Worm (Caenorhabditis elegans) whole organism, mixed stage, embryonic: ENCODE data around the gene lim-4.

Source experiments
- M03D4.4 ChIP-seq: sonication (generic microtip); optimal IDR thresholded peaks from 2 replicates; lab custom pipeline; 2017; ENCODE audit warnings: mild to moderate bottlenecking, missing genetic modification characterization, missing compliant biosample characterization
- bed-3 ChIP-seq: fragments of 200-800 bp; sonication (Bioruptor generic); optimal IDR thresholded peaks from 3 replicates; lab custom pipeline; 2018; ENCODE audit warnings: mild to moderate bottlenecking, missing genetic modification characterization, moderate library complexity, missing compliant biosample characterization
- blmp-1 ChIP-seq: fragments of 150-350 bp; optimal IDR thresholded peaks from 2 replicates; lab custom pipeline; 2014; ENCODE audit warnings: missing biosample characterization, missing genetic modification characterization
- ceh-39 ChIP-seq: fragments of 150-350 bp; optimal IDR thresholded peaks from 2 replicates; lab custom pipeline; 2014; ENCODE audit warnings: missing biosample characterization, missing genetic modification characterization
- ceh-43 ChIP-seq: fragments of 200-800 bp; sonication (Bioruptor generic); optimal IDR thresholded peaks from 2 replicates; lab custom pipeline; 2018; ENCODE audit warnings: mild to moderate bottlenecking, missing genetic modification characterization, moderate library complexity, missing compliant biosample characterization
- ceh-83 ChIP-seq: fragments of 200-800 bp; sonication (Bioruptor generic); optimal IDR thresholded peaks from 2 replicates; lab custom pipeline; 2018; ENCODE audit warnings: mild to moderate bottlenecking, missing genetic modification characterization, missing compliant biosample characterization
- ces-1 ChIP-seq: fragments of 150-350 bp; optimal IDR thresholded peaks from 2 replicates; lab custom pipeline; 2014; ENCODE audit warnings: missing biosample characterization, missing genetic modification reagents, missing genetic modification characterization
- cnd-1 ChIP-seq: fragments of 200-800 bp; sonication (Bioruptor generic); optimal IDR thresholded peaks from 2 replicates; lab custom pipeline; 2018; ENCODE audit warnings: mild to moderate bottlenecking, missing genetic modification characterization, missing compliant biosample characterization
- drap-1 ChIP-seq: fragments of 200-800 bp; sonication (Bioruptor generic); optimal IDR thresholded peaks from 3 replicates; lab custom pipeline; 2018; ENCODE audit warnings: mild to moderate bottlenecking, missing genetic modification characterization, missing compliant biosample characterization
- elt-1 ChIP-seq: sonication (generic microtip); optimal IDR thresholded peaks from 2 replicates; lab custom pipeline; 2017; ENCODE audit warnings: missing genetic modification characterization, mild to moderate bottlenecking, missing compliant biosample characterization, antibody characterized with exemption, moderate library complexity, borderline replicate concordance; ENCODE audit not compliant: insufficient read depth
- elt-3 ChIP-seq: fragments of 150-350 bp; optimal IDR thresholded peaks from 2 replicates; lab custom pipeline; 2014; ENCODE audit warnings: missing biosample characterization, missing genetic modification characterization
- flh-1 ChIP-seq: fragments of 200-800 bp; sonication (Bioruptor generic); optimal IDR thresholded peaks from 2 replicates; lab custom pipeline; 2018; ENCODE audit warnings: mild to moderate bottlenecking, missing genetic modification characterization, moderate library complexity, missing compliant biosample characterization
- ham-2 ChIP-seq: fragments of 200-800 bp; sonication (Bioruptor generic); optimal IDR thresholded peaks from 2 replicates; lab custom pipeline; 2018; ENCODE audit warnings: mild to moderate bottlenecking, missing genetic modification characterization, missing compliant biosample characterization
- hlh-1 ChIP-seq: fragments of 150-350 bp; optimal IDR thresholded peaks from 2 replicates; lab custom pipeline; 2014; ENCODE audit warnings: missing biosample characterization, missing genetic modification reagents, missing genetic modification characterization
- lin-13 ChIP-seq: fragments of 150-350 bp; optimal IDR thresholded peaks from 2 replicates; lab custom pipeline; 2014; ENCODE audit warnings: missing biosample characterization, missing genetic modification characterization
- lin-32 ChIP-seq: fragments of 200-800 bp; sonication (Bioruptor generic); optimal IDR thresholded peaks from 2 replicates; lab custom pipeline; 2018; ENCODE audit warnings: mild to moderate bottlenecking, missing genetic modification characterization, missing compliant biosample characterization
- lsy-2 ChIP-seq: fragments of 150-350 bp; optimal IDR thresholded peaks from 2 replicates; lab custom pipeline; 2014; ENCODE audit warnings: missing biosample characterization, missing genetic modification characterization
- mab-5 ChIP-seq: fragments of 150-350 bp; optimal IDR thresholded peaks from 2 replicates; lab custom pipeline; 2014; ENCODE audit warnings: missing biosample characterization, missing genetic modification characterization
- mep-1 ChIP-seq: fragments of 150-350 bp; optimal IDR thresholded peaks from 2 replicates; lab custom pipeline; 2017; ENCODE audit warnings: missing biosample characterization, missing genetic modification reagents, missing genetic modification characterization, inconsistent platforms
- mls-2 ChIP-seq: sonication (generic microtip); optimal IDR thresholded peaks from 2 replicates; lab custom pipeline; 2016; ENCODE audit warnings: mild to moderate bottlenecking, missing genetic modification characterization, moderate library complexity, missing compliant biosample characterization
- nhr-12 ChIP-seq: fragments of 150-350 bp; optimal IDR thresholded peaks from 2 replicates; lab custom pipeline; 2014; ENCODE audit warnings: missing biosample characterization, missing genetic modification characterization
- nhr-2 ChIP-seq: fragments of 150-350 bp; optimal IDR thresholded peaks from 2 replicates; lab custom pipeline; 2014; ENCODE audit warnings: missing biosample characterization, missing genetic modification characterization
- nhr-237 ChIP-seq: fragments of 150-350 bp; optimal IDR thresholded peaks from 2 replicates; lab custom pipeline; 2014; ENCODE audit warnings: missing biosample characterization, missing genetic modification characterization
- nhr-28 ChIP-seq: fragments of 150-350 bp; optimal IDR thresholded peaks from 2 replicates; lab custom pipeline; 2014; ENCODE audit warnings: missing biosample characterization, missing genetic modification characterization
- nhr-76 ChIP-seq: sonication (generic microtip); optimal IDR thresholded peaks from 2 replicates; lab custom pipeline; 2017; ENCODE audit warnings: missing biosample characterization, missing genetic modification characterization
- pha-4 ChIP-seq: fragments of 150-350 bp; optimal IDR thresholded peaks from 2 replicates; lab custom pipeline; 2018; ENCODE audit warnings: missing biosample characterization, missing genetic modification reagents, missing genetic modification characterization
- sem-2 ChIP-seq: fragments of 200-800 bp; sonication (Bioruptor generic); optimal IDR thresholded peaks from 2 replicates; lab custom pipeline; 2018; ENCODE audit warnings: mild to moderate bottlenecking, missing genetic modification characterization, missing compliant biosample characterization
- snpc-4 ChIP-seq: fragments of 150-350 bp; optimal IDR thresholded peaks from 2 replicates; lab custom pipeline; 2014; ENCODE audit warnings: missing biosample characterization, missing genetic modification characterization
- sptf-1 ChIP-seq: sonication (generic microtip); optimal IDR thresholded peaks from 2 replicates; lab custom pipeline; 2017; ENCODE audit warnings: mild to moderate bottlenecking, missing genetic modification characterization, moderate library complexity, missing compliant biosample characterization
- tbx-8 ChIP-seq: fragments of 200-800 bp; sonication (Bioruptor generic); optimal IDR thresholded peaks from 2 replicates; lab custom pipeline; 2018; ENCODE audit warnings: mild to moderate bottlenecking, missing genetic modification characterization, moderate library complexity, missing compliant biosample characterization
- unc-120 ChIP-seq: sonication (generic microtip); optimal IDR thresholded peaks from 2 replicates; lab custom pipeline; 2017; ENCODE audit warnings: missing genetic modification characterization, missing compliant biosample characterization; ENCODE audit not compliant: poor library complexity, severe bottlenecking
- unc-39 ChIP-seq: fragments of 150-350 bp; optimal IDR thresholded peaks from 2 replicates; lab custom pipeline; 2014; ENCODE audit warnings: missing biosample characterization, missing genetic modification characterization
- unc-62 ChIP-seq: fragments of 150-350 bp; optimal IDR thresholded peaks from 2 replicates; lab custom pipeline; 2014; ENCODE audit warnings: missing biosample characterization, missing genetic modification reagents, missing genetic modification characterization
- zip-8 ChIP-seq: fragments of 150-350 bp; optimal IDR thresholded peaks from 2 replicates; lab custom pipeline; 2014; ENCODE audit warnings: missing biosample characterization, missing genetic modification characterization
- ztf-11 ChIP-seq: fragments of 150-350 bp; optimal IDR thresholded peaks from 2 replicates; lab custom pipeline; 2014; ENCODE audit warnings: missing biosample characterization, missing genetic modification characterization

Gene lim-4

ce11 chrX:3915748-3916147, 42.4 kb upstream of the lim-4 start, which contains the start of gene idpp-9:
idpp-9 (minus strand) TSS chrX:3915848.
- TF ChIP-seq M03D4.4 (tag; lab: Kevin White, UChicago) (no peak), lsy-2 (tag; lab: Kevin White, UChicago) (no peak), blmp-1 (tag; lab: Kevin White, UChicago) (no peak), bed-3 (GFP tag; lab: Kevin White, UChicago) (no peak), nhr-28 (no peak), ztf-11 (tag; lab: Kevin White, UChicago) (no peak), tbx-8 (GFP tag; lab: Kevin White, UChicago) (no peak), sptf-1 (tag; lab: Kevin White, UChicago) (no peak), mab-5 (tag; lab: Kevin White, UChicago) (no peak), lin-13 (tag; lab: Kevin White, UChicago) (no peak), ceh-43 (GFP tag; lab: Kevin White, UChicago) (no peak), nhr-237 (tag; lab: Kevin White, UChicago) (no peak), nhr-2 (no peak), unc-62 (GFP tag; lab: Kevin White, UChicago) (no peak), lin-32 (GFP tag; lab: Kevin White, UChicago) (no peak), hlh-1 (tag; lab: Kevin White, UChicago) (no peak), zip-8 (no peak), nhr-12 (tag; lab: Kevin White, UChicago) (no peak)

- TF ChIP-seq elt-1 (tag; lab: Kevin White, UChicago) (no peak), unc-62 (GFP tag; lab: Kevin White, UChicago) (no peak), nhr-76 (tag; lab: Kevin White, UChicago) (no peak), nhr-237 (tag; lab: Kevin White, UChicago) (no peak), mab-5 (tag; lab: Kevin White, UChicago) (no peak), zip-8 (no peak), cnd-1 (peak; percentile 74), pha-4 (tag; lab: Kevin White, UChicago) (no peak), ceh-39 (no peak), M03D4.4 (tag; lab: Kevin White, UChicago) (peak; percentile 82), lin-32 (GFP tag; lab: Kevin White, UChicago) (peak; percentile 69), snpc-4 (tag; lab: Kevin White, UChicago) (no peak), bed-3 (GFP tag; lab: Kevin White, UChicago) (peak; percentile 25), nhr-28 (no peak), unc-120 (tag; lab: Kevin White, UChicago) (peak; percentile 9), hlh-1 (tag; lab: Kevin White, UChicago) (peak; percentile 78), ceh-83 (peak; percentile 81), ces-1 (GFP tag; lab: Kevin White, UChicago) (no peak), mls-2 (peak; percentile 46), sem-2 (peak; percentile 40), ceh-43 (GFP tag; lab: Kevin White, UChicago) (peak; percentile 73), tbx-8 (GFP tag; lab: Kevin White, UChicago) (no peak), ham-2 (GFP tag; lab: Kevin White, UChicago) (peak; percentile 24), mep-1 (tag; lab: Kevin White, UChicago) (no peak), drap-1 (GFP tag; lab: Kevin White, UChicago) (peak; percentile 78), nhr-12 (tag; lab: Kevin White, UChicago) (no peak), unc-39 (tag; lab: Kevin White, UChicago) (no peak), lin-13 (tag; lab: Kevin White, UChicago) (peak; percentile 37), elt-3 (tag; lab: Kevin White, UChicago) (no peak), nhr-2 (no peak), flh-1 (peak; percentile 6), sptf-1 (tag; lab: Kevin White, UChicago) (peak; percentile 75)
These were observed 40.9 kb upstream of the lim-4 start for ce11 chrX:3914273-3914672.

ce11 chrX:3911280-3911679, 37.9 kb upstream of the lim-4 start, which contains the start of gene T22B2.5:
T22B2.5 (minus strand) TSS chrX:3911380.
- no peak for TF ChIP-seq nhr-2

ce11 chrX:3904568-3904967, 31.2 kb upstream of the lim-4 start, which contains the start of gene sup-12:
sup-12 (plus strand) TSS chrX:3904584.
- no peak for TF ChIP-seq elt-3 (tag; lab: Kevin White, UChicago)
- TF ChIP-seq, all 35 proteins: peak for 0
